Worm (Caenorhabditis elegans) whole organism, L2 larva: ENCODE results near the gene akt-2.

ENCODE experiments used
- C34F6.9 ChIP-seq: fragments of 150-350 bp; optimal IDR thresholded peaks from 2 replicates; lab custom pipeline; 2014; ENCODE audit warnings: missing biosample characterization, missing genetic modification characterization
- R02D3.7 ChIP-seq: fragments of 150-350 bp; optimal IDR thresholded peaks from 2 replicates; lab custom pipeline; 2014; ENCODE audit warnings: missing biosample characterization, missing genetic modification characterization
- Y55F3AM.14 ChIP-seq: fragments of 200-800 bp; sonication (Bioruptor generic); optimal IDR thresholded peaks from 2 replicates; lab custom pipeline; 2018; ENCODE audit warnings: mild to moderate bottlenecking, missing genetic modification characterization, missing compliant biosample characterization
- alr-1 ChIP-seq: fragments of 150-350 bp; optimal IDR thresholded peaks from 2 replicates; lab custom pipeline; 2014; ENCODE audit warnings: missing biosample characterization, missing genetic modification characterization
- blmp-1 ChIP-seq: sonication (generic microtip); optimal IDR thresholded peaks from 2 replicates; lab custom pipeline; 2017; ENCODE audit warnings: missing genetic modification characterization, mild to moderate bottlenecking, missing compliant biosample characterization, antibody characterized with exemption, moderate library complexity; ENCODE audit not compliant: insufficient read depth
- ceh-16 ChIP-seq: fragments of 150-350 bp; optimal IDR thresholded peaks from 2 replicates; lab custom pipeline; 2014; ENCODE audit warnings: missing biosample characterization, missing genetic modification characterization
- ceh-82 ChIP-seq: fragments of 150-350 bp; optimal IDR thresholded peaks from 2 replicates; lab custom pipeline; 2014; ENCODE audit warnings: missing biosample characterization, missing genetic modification characterization
- crh-2 ChIP-seq: sonication (generic microtip); optimal IDR thresholded peaks from 2 replicates; lab custom pipeline; 2017; ENCODE audit warnings: missing biosample characterization, missing genetic modification characterization
- dmd-4 ChIP-seq: sonication (generic microtip); optimal IDR thresholded peaks from 2 replicates; lab custom pipeline; 2017; ENCODE audit warnings: missing biosample characterization, missing genetic modification characterization
- egl-27 ChIP-seq: sonication (generic microtip); optimal IDR thresholded peaks from 3 replicates; lab custom pipeline; 2017; ENCODE audit warnings: missing biosample characterization, missing genetic modification reagents, missing genetic modification characterization
- elt-1 ChIP-seq: fragments of 150-350 bp; optimal IDR thresholded peaks from 2 replicates; lab custom pipeline; 2014; ENCODE audit warnings: missing biosample characterization, missing genetic modification characterization
- elt-3 ChIP-seq: sonication (generic microtip); optimal IDR thresholded peaks from 2 replicates; lab custom pipeline; 2017; ENCODE audit warnings: missing biosample characterization, missing genetic modification characterization
- fos-1 ChIP-seq: fragments of 150-350 bp; optimal IDR thresholded peaks from 2 replicates; lab custom pipeline; 2014; ENCODE audit warnings: missing biosample characterization, missing genetic modification characterization
- gmeb-1 ChIP-seq: fragments of 150-350 bp; optimal IDR thresholded peaks from 2 replicates; lab custom pipeline; 2014; ENCODE audit warnings: missing biosample characterization, missing genetic modification characterization
- lin-11 ChIP-seq: fragments of 150-350 bp; sonication (generic microtip); optimal IDR thresholded peaks from 2 replicates; lab custom pipeline; 2014; ENCODE audit warnings: missing biosample characterization, missing genetic modification characterization, inconsistent platforms, mixed read lengths
- lin-39 ChIP-seq: fragments of 150-350 bp; optimal IDR thresholded peaks from 2 replicates; lab custom pipeline; 2014; ENCODE audit warnings: missing biosample characterization, missing genetic modification reagents, missing genetic modification characterization
- lsy-2 ChIP-seq, 2 experiments: fragments of 150-350 bp in 1 of 2; sonication (generic microtip) in 1 of 2; optimal IDR thresholded peaks; 2 replicates each; lab custom pipeline; 2014 to 2017; ENCODE audit warnings: missing biosample characterization in 2 of 2, missing genetic modification characterization in 2 of 2
- mdl-1 ChIP-seq, 2 experiments: fragments of 150-350 bp in 1 of 2; sonication (generic microtip) in 1 of 2; optimal IDR thresholded peaks; 2 replicates each; lab custom pipeline; 2017; ENCODE audit warnings: missing biosample characterization in 2 of 2, missing genetic modification characterization in 2 of 2
- nhr-11 ChIP-seq: fragments of 150-350 bp; optimal IDR thresholded peaks from 2 replicates; lab custom pipeline; 2014; ENCODE audit warnings: missing biosample characterization, missing genetic modification characterization
- nhr-12 ChIP-seq: fragments of 150-350 bp; optimal IDR thresholded peaks from 2 replicates; lab custom pipeline; 2014; ENCODE audit warnings: missing biosample characterization, missing genetic modification characterization
- nhr-129 ChIP-seq: fragments of 150-350 bp; optimal IDR thresholded peaks from 2 replicates; lab custom pipeline; 2014; ENCODE audit warnings: missing biosample characterization, missing genetic modification characterization
- nhr-21 ChIP-seq: fragments of 150-350 bp; optimal IDR thresholded peaks from 2 replicates; lab custom pipeline; 2014; ENCODE audit warnings: missing biosample characterization, missing genetic modification characterization
- nhr-23 ChIP-seq: fragments of 150-350 bp; optimal IDR thresholded peaks from 2 replicates; lab custom pipeline; 2014; ENCODE audit warnings: missing biosample characterization, missing genetic modification reagents, missing genetic modification characterization
- nhr-237 ChIP-seq: fragments of 150-350 bp; optimal IDR thresholded peaks from 2 replicates; lab custom pipeline; 2014; ENCODE audit warnings: missing biosample characterization, missing genetic modification characterization
- nhr-6 ChIP-seq: fragments of 150-350 bp; optimal IDR thresholded peaks from 2 replicates; lab custom pipeline; 2014; ENCODE audit warnings: missing biosample characterization, missing genetic modification characterization
- peb-1 ChIP-seq: fragments of 150-350 bp; optimal IDR thresholded peaks from 2 replicates; lab custom pipeline; 2014; ENCODE audit warnings: missing biosample characterization, missing genetic modification characterization
- sma-3 ChIP-seq: sonication (generic microtip); optimal IDR thresholded peaks from 2 replicates; lab custom pipeline; 2016; ENCODE audit warnings: missing genetic modification reagents, missing genetic modification characterization, missing compliant biosample characterization
- sma-9 ChIP-seq, 2 experiments: fragments of 150-350 bp in 1 of 2; sonication (generic microtip) in 1 of 2; optimal IDR thresholded peaks; 2 replicates each; lab custom pipeline; 2014 to 2016; ENCODE audit warnings: missing genetic modification characterization in 2 of 2, mild to moderate bottlenecking in 1 of 2, missing biosample characterization in 1 of 2, missing compliant biosample characterization in 1 of 2, missing genetic modification reagents in 1 of 2, moderate library complexity in 1 of 2
- snpc-4 ChIP-seq: fragments of 150-350 bp; optimal IDR thresholded peaks from 2 replicates; lab custom pipeline; 2014; ENCODE audit warnings: missing biosample characterization, missing genetic modification characterization
- unc-39 ChIP-seq: fragments of 150-350 bp; optimal IDR thresholded peaks from 2 replicates; lab custom pipeline; 2014; ENCODE audit warnings: missing biosample characterization, missing genetic modification characterization
- unc-55 ChIP-seq: fragments of 150-350 bp; sonication (generic microtip); optimal IDR thresholded peaks from 3 replicates; lab custom pipeline; 2014; ENCODE audit warnings: missing biosample characterization, missing genetic modification reagents, missing genetic modification characterization
- unc-62 ChIP-seq: fragments of 150-350 bp; optimal IDR thresholded peaks from 2 replicates; lab custom pipeline; 2014; ENCODE audit warnings: missing biosample characterization, missing genetic modification reagents, missing genetic modification characterization
- zag-1 ChIP-seq: fragments of 150-350 bp; optimal IDR thresholded peaks from 2 replicates; lab custom pipeline; 2014; ENCODE audit warnings: missing biosample characterization, missing genetic modification characterization
- ztf-1 ChIP-seq: fragments of 200-800 bp; sonication (Bioruptor generic); conservative IDR thresholded peaks from 2 replicates; pipeline ENCODE4 v1.3.6; 2022; ENCODE audit warnings: missing genetic modification characterization, missing compliant biosample characterization
- ztf-11 ChIP-seq: sonication (generic microtip); optimal IDR thresholded peaks from 2 replicates; lab custom pipeline; 2017; ENCODE audit warnings: missing biosample characterization, missing genetic modification characterization
- ztf-4 ChIP-seq: fragments of 150-350 bp; optimal IDR thresholded peaks from 2 replicates; lab custom pipeline; 2014; ENCODE audit warnings: missing biosample characterization, missing genetic modification characterization

Gene akt-2

DNA sequence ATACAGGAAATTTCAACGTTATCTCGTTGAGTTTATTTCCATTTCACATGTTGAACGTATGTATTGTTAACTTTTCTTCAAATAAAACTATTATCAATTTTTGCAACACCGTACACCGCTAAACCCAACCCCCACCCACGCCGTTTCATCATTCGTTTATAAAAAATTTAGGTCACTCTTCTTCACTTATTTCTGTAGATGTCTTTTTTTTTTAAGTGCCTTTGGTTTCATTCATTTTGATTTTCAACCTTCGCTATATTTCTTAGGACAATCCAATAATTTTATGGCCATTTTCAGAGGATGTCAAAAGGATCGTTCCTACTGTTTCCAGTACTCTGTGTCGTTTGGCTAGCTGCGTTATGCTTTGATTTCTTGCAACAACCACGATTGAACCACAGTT, 32.7 kb downstream of the akt-2 start, which contains the start of gene C37E2.3:
TSS of gene C37E2.3 (plus strand) at position 301 of the 400 bp plus-strand sequence.
- no peak for TF ChIP-seq Y55F3AM.14 (GFP tag; lab: Kevin White, UChicago)
- TF ChIP-seq C34F6.9 (tag; lab: Kevin White, UChicago) = no peak
- TF ChIP-seq nhr-23 (tag; lab: Kevin White, UChicago) = no peak
- TF ChIP-seq lsy-2 (tag; optimal IDR thresholded peaks at IDR 0.05; lab: Kevin White, UChicago) = no peak
- no peak for TF ChIP-seq ztf-4
- TF ChIP-seq crh-2 = no peak
- TF ChIP-seq dmd-4 = no peak
- TF ChIP-seq unc-62 (GFP tag; lab: Kevin White, UChicago) = no peak
- TF ChIP-seq unc-39 (tag; lab: Kevin White, UChicago) = no peak
- TF ChIP-seq peb-1 (tag; lab: Kevin White, UChicago) = no peak
- TF ChIP-seq blmp-1 = no peak

- TF ChIP-seq nhr-11 (tag; lab: Kevin White, UChicago) (no peak), egl-27 (tag; lab: Kevin White, UChicago) (no peak), ceh-16 (tag; lab: Kevin White, UChicago) (no peak), lin-11 (no peak), elt-3 (no peak), peb-1 (tag; lab: Kevin White, UChicago) (no peak), unc-62 (GFP tag; lab: Kevin White, UChicago) (no peak)
- TF ChIP-seq, all 48 proteins: peak for 0
Observed at ce11 chrX:14182514-14182913, 35.0 kb downstream of the akt-2 start.

ce11 chrX:14185631-14186030, 38.1 kb downstream of the akt-2 start:
- TF ChIP-seq lsy-2 (tag; optimal IDR thresholded peaks at IDR 0.05; lab: Kevin White, UChicago) (no peak), elt-3 (no peak), C34F6.9 (tag; lab: Kevin White, UChicago) (no peak), gmeb-1 (no peak), lin-11 (no peak), ztf-11 (no peak), sma-9 (GFP tag; optimal IDR thresholded peaks at IDR 0.05; lab: Kevin White, UChicago) (no peak), sma-9 (tag; optimal IDR thresholded peaks at IDR 0.05; lab: Kevin White, UChicago) (no peak), unc-39 (tag; lab: Kevin White, UChicago) (no peak), crh-2 (no peak), ztf-4 (no peak), unc-55 (GFP tag; lab: Kevin White, UChicago) (no peak), alr-1 (tag; lab: Kevin White, UChicago) (no peak)

DNA sequence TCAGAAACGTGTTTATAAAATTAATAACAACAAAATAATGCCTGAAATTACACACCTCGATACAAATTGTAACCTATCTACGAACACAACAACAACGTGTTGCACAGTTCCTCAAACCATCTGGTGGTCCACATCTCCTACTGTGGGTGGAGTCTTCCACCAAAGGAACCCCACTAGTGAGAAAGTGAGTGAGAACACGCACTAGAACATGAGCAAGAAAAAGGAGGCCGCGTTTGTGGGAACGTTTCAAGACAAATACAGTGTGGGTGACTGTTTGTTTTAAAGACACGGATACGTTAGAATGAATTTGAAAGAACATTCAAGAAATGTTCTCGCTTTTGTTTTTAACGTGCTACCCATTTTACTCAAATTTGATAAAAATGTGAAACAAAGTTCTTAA, 39.0 kb downstream of the akt-2 start, which contains the start of gene ceh-36:
TSS of gene ceh-36 (minus strand) at position 101 of the 400 bp plus-strand sequence.
- TF ChIP-seq C34F6.9 (tag; lab: Kevin White, UChicago) (no peak), ztf-11 (no peak), nhr-129 (tag; lab: Kevin White, UChicago) (no peak), mdl-1 (tag; optimal IDR thresholded peaks at IDR 0.05; lab: Kevin White, UChicago) (no peak), elt-1 (tag; lab: Kevin White, UChicago) (no peak), zag-1 (tag; lab: Kevin White, UChicago) (no peak), alr-1 (tag; lab: Kevin White, UChicago) (no peak), ceh-82 (no peak)

ce11 chrX:14194251-14194650, 46.8 kb downstream of the akt-2 start:
- TF ChIP-seq mdl-1 (tag; optimal IDR thresholded peaks at IDR 0.05; lab: Kevin White, UChicago) (no peak), nhr-237 (tag; lab: Kevin White, UChicago) (no peak), fos-1 (tag; lab: Kevin White, UChicago) (peak; percentile 42), ztf-1 (GFP tag; lab: Robert Waterston, UW) (no peak), lsy-2 (tag; optimal IDR thresholded peaks at IDR 0.05; lab: Kevin White, UChicago) (peak in 1 of 2 experiments; percentile 45), nhr-12 (no peak), sma-9 (GFP tag; optimal IDR thresholded peaks at IDR 0.05; lab: Kevin White, UChicago) (peak; percentile 72), sma-9 (tag; optimal IDR thresholded peaks at IDR 0.05; lab: Kevin White, UChicago) (no peak), blmp-1 (no peak), snpc-4 (tag; lab: Kevin White, UChicago) (no peak), R02D3.7 (tag; lab: Kevin White, UChicago) (no peak), ztf-11 (no peak), nhr-129 (tag; lab: Kevin White, UChicago) (no peak), lin-39 (tag; lab: Kevin White, UChicago) (no peak), nhr-21 (tag; lab: Kevin White, UChicago) (no peak), Y55F3AM.14 (GFP tag; lab: Kevin White, UChicago) (no peak), gmeb-1 (peak; percentile 32), unc-62 (GFP tag; lab: Kevin White, UChicago) (no peak), nhr-6 (tag; lab: Kevin White, UChicago) (no peak), elt-3 (no peak), sma-3 (GFP tag; lab: Kevin White, UChicago) (no peak)
